Fruit fly (Drosophila melanogaster): Measurements from ENCODE around the gene RpS17.

DNA sequence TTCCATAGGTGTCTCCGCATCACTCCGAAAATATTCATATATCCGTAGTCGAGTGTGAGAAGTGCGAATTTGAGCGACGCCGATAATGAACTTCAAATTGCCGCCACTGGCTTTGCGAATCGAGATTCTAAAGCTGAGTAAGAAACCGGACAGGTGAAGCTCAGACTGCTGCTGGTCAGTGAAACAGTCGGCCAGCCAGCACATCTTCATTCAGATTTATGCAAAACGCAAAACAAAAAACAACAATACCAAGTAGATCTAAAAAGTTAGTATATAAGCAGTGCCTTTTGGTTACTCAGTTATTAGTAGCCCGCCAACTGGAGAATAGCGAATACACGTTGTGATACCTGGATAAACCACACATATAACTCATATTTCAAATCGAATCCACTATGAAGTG is 25.1 kb downstream of the RpS17 start, which contains the start of gene Cpr67B:
- TF ChIP-seq CG8478 (optimal IDR thresholded peaks at IDR 0.05) (no peak), pan (optimal IDR thresholded peaks at IDR 0.05) (no peak)

Data from whole organism.